Fruit fly (Drosophila melanogaster): ENCODE results near the gene CG8927.

Gene CG8927

dm6 chr3R:16212859-16213708 is 32.3 kb downstream of the CG8927 start (continued):
- TF ChIP-seq MBD-R2 (GFP tag; IDR thresholded peaks at IDR 0.05), result 0 out of 2 replicates have a peak, but pooled peaks have one; percentile 11
- TF ChIP-seq Neu2 (GFP tag; optimal IDR thresholded peaks at IDR 0.05; ENCODE audit: borderline replicate concordance), result no peak
- peak; percentile 72 for TF ChIP-seq CG17361 (GFP tag; IDR thresholded peaks at IDR 0.05)
- peak; percentile 32 for TF ChIP-seq Fer3 (tag; optimal IDR thresholded peaks at IDR 0.05)
- peak; percentile 14 for TF ChIP-seq Ssrp (tag; optimal IDR thresholded peaks at IDR 0.05)
- TF ChIP-seq sna (GFP tag; IDR thresholded peaks at IDR 0.05; ENCODE audit: partially characterized antibody), result 0 out of 2 replicates have a peak, but pooled peaks have one; percentile 13
- peak; percentile 73 for TF ChIP-seq CG6854 (GFP tag; optimal IDR thresholded peaks at IDR 0.05)
- peak; percentile 68 for TF ChIP-seq CG7839 (tag; optimal IDR thresholded peaks at IDR 0.05)
- no peak for TF ChIP-seq jumu (GFP tag; optimal IDR thresholded peaks at IDR 0.05)
- peak; percentile 26 for TF ChIP-seq onecut (GFP tag; IDR thresholded peaks at IDR 0.05)
- peak; percentile 22 for TF ChIP-seq az2 (GFP tag; optimal IDR thresholded peaks at IDR 0.05)
- TF ChIP-seq Adf1 (GFP tag; IDR thresholded peaks at IDR 0.05), result peak; percentile 71; the same call in 1 of the 2 replicates
- peak; percentile 41 for TF ChIP-seq CG10366 (GFP tag; IDR thresholded peaks at IDR 0.05)
- TF ChIP-seq gsb (GFP tag; IDR thresholded peaks at IDR 0.05), result no peak
- TF ChIP-seq row (GFP tag; IDR thresholded peaks at IDR 0.05), result peak; percentile 49
- peak; percentile 25 for TF ChIP-seq sqz (GFP tag; optimal IDR thresholded peaks at IDR 0.05)
- peak; percentile 58 for TF ChIP-seq nau (GFP tag; optimal IDR thresholded peaks at IDR 0.05)
- peak; percentile 45 for TF ChIP-seq CG2120 (GFP tag; optimal IDR thresholded peaks at IDR 0.05)
- TF ChIP-seq dmrt99B (tag; optimal IDR thresholded peaks at IDR 0.05), result peak; percentile 72
- peak; percentile 45 for TF ChIP-seq CG4820 (GFP tag; optimal IDR thresholded peaks at IDR 0.05)
- TF ChIP-seq CG9727 (GFP tag; optimal IDR thresholded peaks at IDR 0.05), result peak; percentile 74
- TF ChIP-seq al (GFP tag; IDR thresholded peaks at IDR 0.05), result no peak
- peak; percentile 46 for TF ChIP-seq caup (GFP tag; optimal IDR thresholded peaks at IDR 0.05; ENCODE audit: severe bottlenecking)
- no peak for TF ChIP-seq CG7271 (tag; optimal IDR thresholded peaks at IDR 0.05)
- TF ChIP-seq CG17829 (tag; optimal IDR thresholded peaks at IDR 0.05), result no peak
- no peak for TF ChIP-seq hth (optimal IDR thresholded peaks at IDR 0.05)
- TF ChIP-seq CG15011 (GFP tag; optimal IDR thresholded peaks at IDR 0.05), result peak; percentile 75
- peak; percentile 15 for TF ChIP-seq CG18764 (GFP tag; optimal IDR thresholded peaks at IDR 0.05)
- peak; percentile 43 for TF ChIP-seq nmo (GFP tag; optimal IDR thresholded peaks at IDR 0.05)
- TF ChIP-seq dysf (GFP tag; IDR thresholded peaks at IDR 0.05), result peak; percentile 26; the same call in 1 of the 3 replicates
- peak; percentile 9 for TF ChIP-seq CG13775 (GFP tag; optimal IDR thresholded peaks at IDR 0.05)
- peak; percentile 28 for TF ChIP-seq CG13296 (GFP tag; optimal IDR thresholded peaks at IDR 0.05)
- TF ChIP-seq CG1529 (GFP tag; optimal IDR thresholded peaks at IDR 0.05), result no peak
- TF ChIP-seq gem (tag; optimal IDR thresholded peaks at IDR 0.05), result peak; percentile 72
- TF ChIP-seq lab (GFP tag; optimal IDR thresholded peaks at IDR 0.05), result peak; percentile 75
- TF ChIP-seq CG9817 (tag; optimal IDR thresholded peaks at IDR 0.05), result peak; percentile 26
- peak; percentile 64 for TF ChIP-seq CG13894 (tag; optimal IDR thresholded peaks at IDR 0.05)
- TF ChIP-seq bcd (GFP tag; optimal IDR thresholded peaks at IDR 0.05), result peak; percentile 40
- TF ChIP-seq Six4 (GFP tag; optimal IDR thresholded peaks at IDR 0.05), result peak; percentile 4
- peak; percentile 28 for TF ChIP-seq CG17385 (GFP tag; optimal IDR thresholded peaks at IDR 0.05)
- peak; percentile 91 for TF ChIP-seq abd-A (tag; optimal IDR thresholded peaks at IDR 0.05)
- TF ChIP-seq Dip2 (GFP tag; IDR thresholded peaks at IDR 0.05), result no peak
- peak; percentile 90 for TF ChIP-seq CG10543 (GFP tag; optimal IDR thresholded peaks at IDR 0.05)
- peak; percentile 53 for TF ChIP-seq CG6254 (GFP tag; optimal IDR thresholded peaks at IDR 0.05)
- no peak for TF ChIP-seq Hmx (GFP tag; optimal IDR thresholded peaks at IDR 0.05)
- no peak for TF ChIP-seq CG42726 (GFP tag; IDR thresholded peaks at IDR 0.05; ENCODE audit: partially characterized antibody)
- no peak for TF ChIP-seq CG12219 (GFP tag; optimal IDR thresholded peaks at IDR 0.05)
- TF ChIP-seq CG18476 (GFP tag; optimal IDR thresholded peaks at IDR 0.05), result peak; percentile 50
